Fruit fly (Drosophila melanogaster) S2 (cell line): ENCODE results near the gene CG4960.

ENCODE experiments used
- CG8478 ChIP-seq: fragments of >200 bp; optimal IDR thresholded peaks from 2 replicates; lab custom pipeline; 2018
- CTCF ChIP-seq, 2 experiments: fragments of >200 bp; optimal IDR thresholded peaks; 2 replicates each; lab custom pipeline; 2018

dm6 chr3R:25787198-25787597 lies at the start of gene CG4960:
- TF ChIP-seq CG8478 (lab: Kevin White, UChicago) = no peak
- no peak for TF ChIP-seq CTCF (optimal IDR thresholded peaks at IDR 0.05; lab: Kevin White, UChicago)
